Worm (Caenorhabditis elegans) whole organism, L3 larva: Measurements from ENCODE around the gene rsp-8.
A peak's percentile ranks its signal among the peaks of the same experiment; 100 is the strongest.

ENCODE experiments used
- fos-1 ChIP-seq: fragments of 150-350 bp; optimal IDR thresholded peaks from 2 replicates; lab custom pipeline; 2014; ENCODE audit warnings: missing biosample characterization, missing genetic modification characterization
- jun-1 ChIP-seq: fragments of 150-350 bp; optimal IDR thresholded peaks from 2 replicates; lab custom pipeline; 2014; ENCODE audit warnings: missing biosample characterization, missing genetic modification reagents, missing genetic modification characterization
- lsy-12 ChIP-seq: sonication (generic microtip); optimal IDR thresholded peaks from 2 replicates; lab custom pipeline; 2016; ENCODE audit warnings: mild to moderate bottlenecking, missing genetic modification characterization, missing compliant biosample characterization
- nfya-1 ChIP-seq: sonication (generic microtip); optimal IDR thresholded peaks from 2 replicates; lab custom pipeline; 2017; ENCODE audit warnings: missing genetic modification characterization, mild to moderate bottlenecking, missing compliant biosample characterization, antibody characterized with exemption, moderate library complexity; ENCODE audit not compliant: insufficient read depth
- nhr-11 ChIP-seq: fragments of 150-350 bp; optimal IDR thresholded peaks from 2 replicates; lab custom pipeline; 2014; ENCODE audit warnings: missing biosample characterization, missing genetic modification characterization
- nhr-237 ChIP-seq: fragments of 150-350 bp; optimal IDR thresholded peaks from 2 replicates; lab custom pipeline; 2014; ENCODE audit warnings: missing biosample characterization, missing genetic modification characterization
- nhr-25 ChIP-seq: sonication (generic microtip); optimal IDR thresholded peaks from 2 replicates; lab custom pipeline; 2017; ENCODE audit warnings: missing biosample characterization, missing genetic modification characterization
- nhr-43 ChIP-seq: sonication (generic microtip); optimal IDR thresholded peaks from 2 replicates; lab custom pipeline; 2016; ENCODE audit warnings: mild to moderate bottlenecking, missing genetic modification characterization, missing compliant biosample characterization; ENCODE audit not compliant: poor library complexity, severe bottlenecking
- pha-4 ChIP-seq: fragments of 150-350 bp; optimal IDR thresholded peaks from 2 replicates; lab custom pipeline; 2014; ENCODE audit warnings: missing biosample characterization, missing genetic modification reagents, missing genetic modification characterization
- pqm-1 ChIP-seq: fragments of 150-350 bp; optimal IDR thresholded peaks from 2 replicates; lab custom pipeline; 2017; ENCODE audit warnings: missing biosample characterization, missing genetic modification characterization, inconsistent platforms
- unc-39 ChIP-seq: sonication (generic microtip); optimal IDR thresholded peaks from 4 replicates; lab custom pipeline; 2017; ENCODE audit warnings: missing biosample characterization, missing genetic modification characterization
- unc-62 ChIP-seq: fragments of 150-350 bp; sonication (generic microtip); optimal IDR thresholded peaks from 4 replicates; lab custom pipeline; 2014; ENCODE audit warnings: missing biosample characterization, missing genetic modification reagents, missing genetic modification characterization
- zag-1 ChIP-seq: fragments of 150-350 bp; optimal IDR thresholded peaks from 2 replicates; lab custom pipeline; 2014; ENCODE audit warnings: missing biosample characterization, missing genetic modification characterization
- ztf-11 ChIP-seq: fragments of 150-350 bp; optimal IDR thresholded peaks from 2 replicates; lab custom pipeline; 2014; ENCODE audit warnings: missing biosample characterization, missing genetic modification characterization

ce11 chrIII:11830522-11831489 is 4.6 kb downstream of the rsp-8 start:
- TF ChIP-seq fos-1 (tag; lab: Kevin White, UChicago) (no peak), nhr-11 (tag; lab: Kevin White, UChicago) (no peak), pha-4 (tag; lab: Kevin White, UChicago) (peak; percentile 22), lsy-12 (tag; lab: Kevin White, UChicago) (peak; percentile 26), jun-1 (tag; lab: Kevin White, UChicago) (no peak), nhr-237 (tag; lab: Kevin White, UChicago) (no peak), nhr-43 (tag; lab: Kevin White, UChicago) (no peak), zag-1 (no peak), nhr-25 (tag; lab: Kevin White, UChicago) (no peak), nfya-1 (tag; lab: Kevin White, UChicago) (peak; percentile 28), ztf-11 (tag; lab: Kevin White, UChicago) (no peak), pqm-1 (tag; lab: Kevin White, UChicago) (no peak), unc-62 (GFP tag; lab: Kevin White, UChicago) (no peak), unc-39 (tag; lab: Kevin White, UChicago) (no peak)
